Worm (Caenorhabditis elegans): ENCODE measurements around the gene aak-1.

- TF ChIP-seq tab-1 (GFP tag; IDR thresholded peaks at IDR 0.05) (no peak), klf-2 (GFP tag; conservative IDR thresholded peaks at IDR 0.05) (no peak)
These were observed 6.2 kb downstream of the aak-1 start, which contains the start of gene tomm-70 for ce11 chrIII:8754682-8755081.
